Worm (Caenorhabditis elegans) whole organism, L3 larva: ENCODE data around the gene srj-21.

Source experiments
- daf-12 ChIP-seq: fragments of 150-350 bp; optimal IDR thresholded peaks from 2 replicates; lab custom pipeline; 2014; ENCODE audit warnings: missing biosample characterization, missing genetic modification reagents, missing genetic modification characterization
- elt-2 ChIP-seq: sonication (generic microtip); optimal IDR thresholded peaks from 2 replicates; lab custom pipeline; 2016; ENCODE audit warnings: missing genetic modification reagents, mild to moderate bottlenecking, missing genetic modification characterization, missing compliant biosample characterization
- fos-1 ChIP-seq: fragments of 150-350 bp; optimal IDR thresholded peaks from 2 replicates; lab custom pipeline; 2014; ENCODE audit warnings: missing biosample characterization, missing genetic modification characterization
- lin-39 ChIP-seq: fragments of 150-350 bp; optimal IDR thresholded peaks from 2 replicates; lab custom pipeline; 2018; ENCODE audit warnings: missing biosample characterization, missing genetic modification reagents, missing genetic modification characterization
- mdl-1 ChIP-seq: fragments of 150-350 bp; optimal IDR thresholded peaks from 2 replicates; lab custom pipeline; 2014; ENCODE audit warnings: missing biosample characterization, missing genetic modification characterization
- nhr-11 ChIP-seq: fragments of 150-350 bp; optimal IDR thresholded peaks from 2 replicates; lab custom pipeline; 2014; ENCODE audit warnings: missing biosample characterization, missing genetic modification characterization
- nhr-12 ChIP-seq: fragments of 150-350 bp; optimal IDR thresholded peaks from 2 replicates; lab custom pipeline; 2014; ENCODE audit warnings: missing biosample characterization, missing genetic modification characterization
- snpc-4 ChIP-seq: fragments of 150-350 bp; optimal IDR thresholded peaks from 2 replicates; lab custom pipeline; 2014; ENCODE audit warnings: missing biosample characterization, missing genetic modification characterization
- unc-62 ChIP-seq: fragments of 150-350 bp; sonication (generic microtip); optimal IDR thresholded peaks from 4 replicates; lab custom pipeline; 2014; ENCODE audit warnings: missing biosample characterization, missing genetic modification reagents, missing genetic modification characterization

DNA sequence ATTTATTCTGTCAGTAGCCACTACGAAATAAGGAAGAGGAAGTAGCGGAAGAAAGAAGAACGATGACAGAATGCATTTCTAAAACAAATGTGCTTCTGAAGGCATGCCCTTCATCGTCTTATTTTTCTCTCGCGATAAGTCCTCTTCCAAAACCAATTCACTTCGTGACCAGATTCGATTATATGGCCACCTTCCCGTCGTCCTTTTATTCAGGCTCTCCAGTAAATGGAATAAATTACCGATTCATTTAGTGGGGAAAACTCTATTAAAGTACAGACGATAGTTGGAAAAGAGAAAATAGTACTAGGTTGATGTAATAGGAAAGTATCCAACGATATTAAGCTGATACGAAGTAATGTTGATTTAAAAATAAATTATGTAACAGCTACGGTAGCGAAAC lies 23.8 kb upstream of the srj-21 start:
- no peak for TF ChIP-seq nhr-12 (tag; lab: Kevin White, UChicago)
- TF ChIP-seq unc-62 = no peak
- no peak for TF ChIP-seq fos-1 (tag; lab: Kevin White, UChicago)
- TF ChIP-seq snpc-4 (tag; lab: Kevin White, UChicago) = no peak
- no peak for TF ChIP-seq mdl-1 (tag; lab: Kevin White, UChicago)
- no peak for TF ChIP-seq nhr-11
- TF ChIP-seq daf-12 (tag; lab: Kevin White, UChicago) = no peak
- no peak for TF ChIP-seq elt-2 (tag; lab: Kevin White, UChicago)
- no peak for TF ChIP-seq lin-39
